Fruit fly (Drosophila melanogaster) whole organism, embryonic: ENCODE data around the gene Dscam2.
A peak's percentile ranks its signal among the peaks of the same experiment; 100 is the strongest.

Source experiments
- CG10321 ChIP-seq: fragments of 200-800 bp; sonication (Bioruptor generic); IDR thresholded peaks from 2 replicates; pipeline ENCODE4 v1.3.6; 2022; ENCODE audit warnings: missing biosample characterization, missing genetic modification characterization
- CG10654 ChIP-seq: fragments of 200-800 bp; sonication (Bioruptor generic); optimal IDR thresholded peaks from 2 replicates; lab custom pipeline; 2016; ENCODE audit warnings: missing biosample characterization, missing genetic modification characterization
- CG10979 ChIP-seq: fragments of 200-800 bp; sonication (Bioruptor generic); optimal IDR thresholded peaks from 2 replicates; lab custom pipeline; 2018; ENCODE audit warnings: missing biosample characterization, mild to moderate bottlenecking, missing genetic modification characterization, moderate library complexity
- CG11504 ChIP-seq: fragments of 200-800 bp; sonication (Bioruptor generic); optimal IDR thresholded peaks from 3 replicates; lab custom pipeline; 2019; ENCODE audit warnings: missing biosample characterization, mild to moderate bottlenecking, missing genetic modification characterization, moderate library complexity
- CG1603 ChIP-seq: fragments of 200-800 bp; sonication (Bioruptor generic); optimal IDR thresholded peaks from 2 replicates; lab custom pipeline; 2019; ENCODE audit warnings: missing biosample characterization, mild to moderate bottlenecking, missing genetic modification characterization, moderate library complexity
- CG16779 ChIP-seq: fragments of 200-800 bp; sonication (Bioruptor generic); IDR thresholded peaks from 2 replicates; pipeline ENCODE4 v1.3.6; 2022; ENCODE audit warnings: missing biosample characterization, missing genetic modification characterization
- CG7271 ChIP-seq: fragments of 200-800 bp; sonication (Bioruptor generic); optimal IDR thresholded peaks from 2 replicates; lab custom pipeline; 2018; ENCODE audit warnings: missing biosample characterization, mild to moderate bottlenecking, missing genetic modification characterization, moderate library complexity
- H15 ChIP-seq: fragments of 200-800 bp; sonication (Bioruptor generic); IDR thresholded peaks from 3 replicates; pipeline ENCODE4 v1.3.6; 2022; ENCODE audit warnings: missing biosample characterization, missing genetic modification characterization
- Hsf ChIP-seq: fragments of 200-800 bp; sonication (Bioruptor generic); optimal IDR thresholded peaks from 3 replicates; lab custom pipeline; 2016; ENCODE audit warnings: missing biosample characterization, missing genetic modification characterization
- Lpt ChIP-seq: fragments of >200 bp; optimal IDR thresholded peaks from 2 replicates; lab custom pipeline; 2018; ENCODE audit warnings: missing biosample characterization, missing genetic modification characterization
- Nf-YA ChIP-seq: fragments of 200-800 bp; sonication (Bioruptor generic); IDR thresholded peaks from 2 replicates; pipeline ENCODE4 v1.3.6; 2022; ENCODE audit warnings: missing biosample characterization, missing genetic modification characterization
- fru ChIP-seq: fragments of >200 bp; optimal IDR thresholded peaks from 2 replicates; lab custom pipeline; 2017
- kay ChIP-seq: fragments of 200-800 bp; sonication (Bioruptor generic); optimal IDR thresholded peaks from 2 replicates; lab custom pipeline; 2016; ENCODE audit warnings: missing biosample characterization, missing genetic modification characterization
- row ChIP-seq: fragments of 200-800 bp; sonication (Bioruptor generic); IDR thresholded peaks from 3 replicates; pipeline ENCODE4 v1.3.6; 2022; ENCODE audit warnings: missing biosample characterization, missing genetic modification characterization

DNA sequence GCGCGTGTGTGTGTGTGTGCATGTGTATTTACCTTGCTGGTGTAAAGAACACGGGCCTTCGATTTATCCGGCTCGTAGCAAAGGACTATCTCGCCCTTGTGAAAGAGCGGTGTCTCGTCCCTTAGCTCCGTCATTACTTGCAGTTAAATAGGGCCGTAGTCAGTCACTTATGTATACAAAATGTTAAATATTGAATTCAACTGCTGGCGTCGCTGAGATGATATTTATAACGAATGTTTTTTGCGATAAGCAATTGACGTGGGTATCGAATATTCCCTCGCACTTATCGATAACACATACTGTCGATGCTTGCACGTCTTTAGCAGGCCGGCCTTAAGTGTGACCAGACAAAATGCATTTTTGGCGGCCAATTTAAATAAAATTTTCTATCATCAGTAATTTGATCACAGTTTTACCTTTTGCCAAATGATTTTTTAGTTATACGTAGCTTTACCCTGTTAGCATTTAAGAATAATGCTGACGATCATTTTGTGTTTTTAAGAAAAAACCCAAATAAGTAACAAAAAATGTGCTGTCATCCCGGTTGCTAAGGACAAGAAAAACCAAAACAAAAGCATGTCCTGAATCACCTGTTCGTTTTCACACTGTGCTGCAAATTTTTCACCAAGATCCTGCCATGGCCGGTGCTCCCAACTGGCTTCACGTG, 64.3 kb downstream of the Dscam2 start, which contains the start of the genes msl-3 and BBS1:
- TF ChIP-seq Lpt (GFP tag; lab: Kevin White, UChicago) (no peak), CG10321 (GFP tag; lab: Robert Waterston, UW) (no peak), CG16779 (GFP tag; lab: Robert Waterston, UW) (no peak), row (GFP tag; lab: Robert Waterston, UW) (no peak), CG1603 (tag; lab: Kevin White, UChicago) (peak; percentile 71), CG11504 (no peak), H15 (GFP tag; lab: Robert Waterston, UW) (no peak), CG7271 (no peak), CG10654 (GFP tag; lab: Kevin White, UChicago) (no peak), fru (lab: Kevin White, UChicago) (no peak), Hsf (GFP tag; lab: Kevin White, UChicago) (no peak), CG10979 (tag; lab: Kevin White, UChicago) (peak; percentile 14), kay (GFP tag; lab: Kevin White, UChicago) (no peak), Nf-YA (GFP tag; lab: Robert Waterston, UW) (no peak)
